Fruit fly (Drosophila melanogaster): ENCODE data around the gene CG13937.

CG13937 gene

dm6 chr3L:1920051-1920450 is 37.2 kb upstream of the CG13937 start:
- TF ChIP-seq CG1832 (GFP tag; optimal IDR thresholded peaks at IDR 0.05): peak; percentile 35
- TF ChIP-seq Trl (optimal IDR thresholded peaks at IDR 0.05): peak in 1 of 2 experiments; percentile 36
- no peak for TF ChIP-seq Trl (GFP tag; optimal IDR thresholded peaks at IDR 0.05)
- TF ChIP-seq Nf-YB (GFP tag; optimal IDR thresholded peaks at IDR 0.05): peak; percentile 85
- peak; percentile 74 for TF ChIP-seq Elba2 (GFP tag; optimal IDR thresholded peaks at IDR 0.05)
- no peak for TF ChIP-seq CG6813 (GFP tag; optimal IDR thresholded peaks at IDR 0.05)
- 0 out of 3 replicates have a peak, but pooled peaks have one; percentile 34 for TF ChIP-seq ci (GFP tag; IDR thresholded peaks at IDR 0.05)
- no peak for TF ChIP-seq CG12769 (tag; optimal IDR thresholded peaks at IDR 0.05)
- no peak for TF ChIP-seq Ssrp (tag; optimal IDR thresholded peaks at IDR 0.05)
- TF ChIP-seq Nf-YA (GFP tag; IDR thresholded peaks at IDR 0.05): 0 out of 2 replicates have a peak, but pooled peaks have one; percentile 34
- peak; percentile 26; the same call in 1 of the 2 replicates for TF ChIP-seq seq (GFP tag; IDR thresholded peaks at IDR 0.05)
- no peak for TF ChIP-seq lov (optimal IDR thresholded peaks at IDR 0.05)
- 0 out of 3 replicates have a peak, but pooled peaks have one; percentile 13 for TF ChIP-seq lov (GFP tag; IDR thresholded peaks at IDR 0.05)
- TF ChIP-seq zf30C (GFP tag; optimal IDR thresholded peaks at IDR 0.05): no peak
- TF ChIP-seq Dbx (GFP tag; IDR thresholded peaks at IDR 0.05): 0 out of 3 replicates have a peak, but pooled peaks have one; percentile 35
- no peak for TF ChIP-seq eyg (GFP tag; optimal IDR thresholded peaks at IDR 0.05)
- TF ChIP-seq CG1792 (GFP tag; optimal IDR thresholded peaks at IDR 0.05): no peak
- peak; percentile 82 for TF ChIP-seq Nf-YC (tag; optimal IDR thresholded peaks at IDR 0.05)

- no peak for TF ChIP-seq Oli (tag; optimal IDR thresholded peaks at IDR 0.05)
- TF ChIP-seq aop (GFP tag; IDR thresholded peaks at IDR 0.05): no peak
- TF ChIP-seq toy (GFP tag; IDR thresholded peaks at IDR 0.05): no peak
- TF ChIP-seq sima (GFP tag; optimal IDR thresholded peaks at IDR 0.05): no peak
- no peak for TF ChIP-seq nmo (GFP tag; optimal IDR thresholded peaks at IDR 0.05)
- peak; percentile 49 for TF ChIP-seq D (optimal IDR thresholded peaks at IDR 0.05)
- TF ChIP-seq D (GFP tag; optimal IDR thresholded peaks at IDR 0.05): no peak
- no peak for TF ChIP-seq Meics (GFP tag; optimal IDR thresholded peaks at IDR 0.05)
- no peak for TF ChIP-seq CG10462 (GFP tag; optimal IDR thresholded peaks at IDR 0.05)
- no peak for TF ChIP-seq slbo (GFP tag; IDR thresholded peaks at IDR 0.05)
- TF ChIP-seq CG7357 (GFP tag; IDR thresholded peaks at IDR 0.05): no peak
- TF ChIP-seq CG11695 (GFP tag; IDR thresholded peaks at IDR 0.05): no peak
- no peak for TF ChIP-seq h (optimal IDR thresholded peaks at IDR 0.05)
- peak; percentile 50 for TF ChIP-seq pros (GFP tag; optimal IDR thresholded peaks at IDR 0.05)
- no peak for TF ChIP-seq CG15514 (GFP tag; optimal IDR thresholded peaks at IDR 0.05)
- no peak for TF ChIP-seq CG6254 (GFP tag; optimal IDR thresholded peaks at IDR 0.05)
- no peak for TF ChIP-seq Bdp1 (GFP tag; optimal IDR thresholded peaks at IDR 0.05)
- no peak for TF ChIP-seq croc (GFP tag; conservative IDR thresholded peaks at IDR 0.05)
- no peak for TF ChIP-seq Fer1 (GFP tag; optimal IDR thresholded peaks at IDR 0.05)
- TF ChIP-seq CG15601 (tag; optimal IDR thresholded peaks at IDR 0.05): no peak
- no peak for TF ChIP-seq ssp (GFP tag; IDR thresholded peaks at IDR 0.05)
- TF ChIP-seq CG11093 (GFP tag; IDR thresholded peaks at IDR 0.05): no peak
- no peak for TF ChIP-seq CG18764 (GFP tag; optimal IDR thresholded peaks at IDR 0.05)
- no peak for TF ChIP-seq CG12155 (GFP tag; optimal IDR thresholded peaks at IDR 0.05)
- no peak for TF ChIP-seq Dp (GFP tag; optimal IDR thresholded peaks at IDR 0.05)
- TF ChIP-seq CG8089 (GFP tag; optimal IDR thresholded peaks at IDR 0.05): no peak
- TF ChIP-seq CG4360 (GFP tag; IDR thresholded peaks at IDR 0.05): peak; percentile 44; the same call in 1 of the 2 replicates
- no peak for TF ChIP-seq gce (GFP tag; IDR thresholded peaks at IDR 0.05)
- no peak for TF ChIP-seq CrebB (tag; optimal IDR thresholded peaks at IDR 0.05)
- no peak for TF ChIP-seq ro (GFP tag; IDR thresholded peaks at IDR 0.05)
- peak; percentile 25 for TF ChIP-seq Kr (GFP tag; optimal IDR thresholded peaks at IDR 0.05)
- no peak for TF ChIP-seq ewg (GFP tag; optimal IDR thresholded peaks at IDR 0.05)
- TF ChIP-seq CG6683 (GFP tag; optimal IDR thresholded peaks at IDR 0.05): no peak
- no peak for TF ChIP-seq ttk (GFP tag; IDR thresholded peaks at IDR 0.05)
- TF ChIP-seq Sin3A (optimal IDR thresholded peaks at IDR 0.05): no peak
- TF ChIP-seq mam (GFP tag; optimal IDR thresholded peaks at IDR 0.05): no peak
These were observed 33.8 kb upstream of the CG13937 start for dm6 chr3L:1916617-1917016.

Measured in whole organism, embryonic.